Worm (Caenorhabditis elegans): ENCODE results near the gene glb-27.
A peak's percentile ranks its signal among the peaks of the same experiment; 100 is the strongest.

Gene glb-27

DNA sequence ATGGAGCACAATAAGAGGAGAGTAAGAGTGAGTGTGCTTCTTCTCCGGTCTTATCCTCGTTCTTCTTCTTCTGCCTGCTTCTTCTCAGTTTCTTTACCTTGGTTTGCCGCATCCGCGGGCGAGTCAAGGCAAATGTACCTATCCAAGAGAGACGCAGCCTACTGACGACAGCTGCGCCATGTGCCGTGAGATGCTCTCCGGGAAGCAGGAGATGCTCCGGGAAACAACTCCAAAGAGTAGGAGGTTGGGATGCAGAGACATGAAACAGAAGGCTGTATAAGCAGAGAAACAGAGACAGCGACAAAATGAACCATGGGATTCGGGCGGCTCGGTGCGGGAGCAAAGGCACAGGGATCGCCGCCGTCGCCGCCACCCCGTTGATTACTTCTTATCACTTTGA, 57.0 kb downstream of the glb-27 start:
- TF ChIP-seq cebp-1 (GFP tag; IDR thresholded peaks at IDR 0.05), result no peak
- TF ChIP-seq cebp-1 (tag; optimal IDR thresholded peaks at IDR 0.05), result peak; percentile 11
- TF ChIP-seq bed-2 (GFP tag; IDR thresholded peaks at IDR 0.05), result 0 out of 2 replicates have a peak, but pooled peaks have one; percentile 7
- TF ChIP-seq dpl-1 (GFP tag; optimal IDR thresholded peaks at IDR 0.05), result no peak
- no peak for TF ChIP-seq rec-8 (tag; optimal IDR thresholded peaks at IDR 0.05)

ce11 chrII:8498173-8498572, 57.9 kb downstream of the glb-27 start:
- TF ChIP-seq rcor-1 (GFP tag; IDR thresholded peaks at IDR 0.05), result no peak
- no peak for TF ChIP-seq madf-8 (GFP tag; conservative IDR thresholded peaks at IDR 0.05)
- no peak for TF ChIP-seq Y56A3A.18 (GFP tag; IDR thresholded peaks at IDR 0.05)
- TF ChIP-seq let-607 (tag; optimal IDR thresholded peaks at IDR 0.05), result no peak
- no peak for TF ChIP-seq K11D2.4 (GFP tag; IDR thresholded peaks at IDR 0.05)
- TF ChIP-seq egl-44 (GFP tag; IDR thresholded peaks at IDR 0.05), result no peak
- TF ChIP-seq attf-6 (GFP tag; IDR thresholded peaks at IDR 0.05), result no peak
- no peak for TF ChIP-seq nfyb-1 (GFP tag; IDR thresholded peaks at IDR 0.05)
- TF ChIP-seq F10E7.11 (tag; optimal IDR thresholded peaks at IDR 0.05), result no peak
- TF ChIP-seq rec-8 (tag; optimal IDR thresholded peaks at IDR 0.05), result no peak
